Fruit fly (Drosophila melanogaster): ENCODE data around the gene Klp98A.

Klp98A gene

dm6 chr3R:27605534-27606250 is 46.7 kb upstream of the Klp98A start (continued):
- no peak for TF ChIP-seq rib (GFP tag; IDR thresholded peaks at IDR 0.05)
- no peak for TF ChIP-seq Dek (tag; optimal IDR thresholded peaks at IDR 0.05)
- TF ChIP-seq her (GFP tag; optimal IDR thresholded peaks at IDR 0.05), result no peak
- TF ChIP-seq cwo (GFP tag; optimal IDR thresholded peaks at IDR 0.05), result peak; percentile 48
- no peak for TF ChIP-seq Myb (GFP tag; optimal IDR thresholded peaks at IDR 0.05)
- peak; percentile 12; the same call in 1 of the 3 replicates for TF ChIP-seq CG6175 (GFP tag; IDR thresholded peaks at IDR 0.05)
- TF ChIP-seq CG33557 (GFP tag; optimal IDR thresholded peaks at IDR 0.05), result no peak
- no peak for TF ChIP-seq slou (GFP tag; optimal IDR thresholded peaks at IDR 0.05)
- TF ChIP-seq bab2 (GFP tag; optimal IDR thresholded peaks at IDR 0.05), result no peak
- TF ChIP-seq HLH54F (GFP tag; optimal IDR thresholded peaks at IDR 0.05), result no peak
- peak; percentile 47 for TF ChIP-seq CG2678 (tag; optimal IDR thresholded peaks at IDR 0.05)
- no peak for TF ChIP-seq CG3726 (GFP tag; IDR thresholded peaks at IDR 0.05)
- no peak for TF ChIP-seq p53 (GFP tag; optimal IDR thresholded peaks at IDR 0.05)
- TF ChIP-seq Mad (GFP tag; optimal IDR thresholded peaks at IDR 0.05), result no peak
- no peak for TF ChIP-seq CG4854 (GFP tag; optimal IDR thresholded peaks at IDR 0.05)
- TF ChIP-seq maf-S (GFP tag; optimal IDR thresholded peaks at IDR 0.05), result no peak
- no peak for TF ChIP-seq cg (GFP tag; optimal IDR thresholded peaks at IDR 0.05)
- peak; percentile 32 for TF ChIP-seq CG3281 (GFP tag; optimal IDR thresholded peaks at IDR 0.05)
- TF ChIP-seq gce (GFP tag; IDR thresholded peaks at IDR 0.05), result no peak
- no peak for TF ChIP-seq Doc3 (GFP tag; IDR thresholded peaks at IDR 0.05; ENCODE audit: partially characterized antibody)
- peak; percentile 23 for TF ChIP-seq CG8924 (tag; optimal IDR thresholded peaks at IDR 0.05)
- no peak for TF ChIP-seq NfI (GFP tag; optimal IDR thresholded peaks at IDR 0.05)
- TF ChIP-seq Med (GFP tag), result peak; percentile 68
- TF ChIP-seq pb (GFP tag; optimal IDR thresholded peaks at IDR 0.05), result no peak
- peak; percentile 28; the same call in 1 of the 3 replicates for TF ChIP-seq CG34422 (GFP tag; IDR thresholded peaks at IDR 0.05)
- TF ChIP-seq odd (GFP tag; optimal IDR thresholded peaks at IDR 0.05), result peak; percentile 26
- no peak for TF ChIP-seq unpg (GFP tag; optimal IDR thresholded peaks at IDR 0.05)
- TF ChIP-seq kah (GFP tag; optimal IDR thresholded peaks at IDR 0.05), result no peak
- peak; percentile 34; the same call in 1 of the 2 replicates for TF ChIP-seq GATAe (GFP tag; conservative IDR thresholded peaks at IDR 0.05)
- no peak for TF ChIP-seq oc (tag; optimal IDR thresholded peaks at IDR 0.05)
- TF ChIP-seq CG17328 (GFP tag; IDR thresholded peaks at IDR 0.05), result no peak
- no peak for TF ChIP-seq Dp (GFP tag; optimal IDR thresholded peaks at IDR 0.05)
- no peak for TF ChIP-seq CG17359 (tag; optimal IDR thresholded peaks at IDR 0.05)
- no peak for TF ChIP-seq CG11723 (GFP tag; optimal IDR thresholded peaks at IDR 0.05)
- TF ChIP-seq ssp (GFP tag; IDR thresholded peaks at IDR 0.05), result no peak
- no peak for TF ChIP-seq da (GFP tag; optimal IDR thresholded peaks at IDR 0.05)
- TF ChIP-seq inv (GFP tag; IDR thresholded peaks at IDR 0.05; ENCODE audit: partially characterized antibody), result no peak
- no peak for TF ChIP-seq Blimp-1 (GFP tag; optimal IDR thresholded peaks at IDR 0.05)
- TF ChIP-seq CG15011 (GFP tag; optimal IDR thresholded peaks at IDR 0.05), result peak; percentile 0
- TF ChIP-seq sd (tag; optimal IDR thresholded peaks at IDR 0.05), result peak; percentile 96
- no peak for TF ChIP-seq fu2 (GFP tag; optimal IDR thresholded peaks at IDR 0.05)
- no peak for TF ChIP-seq CG11093 (GFP tag; IDR thresholded peaks at IDR 0.05)
- no peak for TF ChIP-seq BEAF-32 (GFP tag; optimal IDR thresholded peaks at IDR 0.05)
- TF ChIP-seq zen (tag; optimal IDR thresholded peaks at IDR 0.05), result no peak
- no peak for TF ChIP-seq CG10147 (GFP tag; optimal IDR thresholded peaks at IDR 0.05)
- TF ChIP-seq chif (GFP tag; optimal IDR thresholded peaks at IDR 0.05), result no peak
- TF ChIP-seq Max (GFP tag; optimal IDR thresholded peaks at IDR 0.05), result peak; percentile 3
- TF ChIP-seq sob (GFP tag; IDR thresholded peaks at IDR 0.05), result no peak
- TF ChIP-seq MBD-R2 (GFP tag; IDR thresholded peaks at IDR 0.05), result no peak
